Worm (Caenorhabditis elegans) whole organism, young adult: ENCODE measurements around the gene pab-2.

Experiments used
- B0336.3 ChIP-seq: fragments of 200-800 bp; sonication (Bioruptor generic); IDR thresholded peaks from 2 replicates; pipeline ENCODE4 v1.3.6; 2022; ENCODE audit warnings: missing genetic modification characterization, missing compliant biosample characterization
- C06A6.2 ChIP-seq: fragments of 200-800 bp; sonication (Bioruptor generic); conservative IDR thresholded peaks from 2 replicates; pipeline ENCODE4 v1.3.6; 2022; ENCODE audit warnings: missing genetic modification characterization, missing compliant biosample characterization
- atf-7 ChIP-seq: sonication (generic microtip); optimal IDR thresholded peaks from 2 replicates; lab custom pipeline; 2017; ENCODE audit warnings: mild to moderate bottlenecking, missing genetic modification characterization, missing compliant biosample characterization
- attf-3 ChIP-seq: fragments of 200-800 bp; sonication (Bioruptor generic); conservative IDR thresholded peaks from 2 replicates; pipeline ENCODE4 v1.3.6; 2022; ENCODE audit warnings: missing genetic modification reagents, missing genetic modification characterization, missing compliant biosample characterization
- attf-6 ChIP-seq: fragments of 200-800 bp; sonication (Bioruptor generic); IDR thresholded peaks from 2 replicates; pipeline ENCODE4 v1.3.6; 2022; ENCODE audit warnings: missing genetic modification reagents, missing genetic modification characterization, missing compliant biosample characterization
- ceh-91 ChIP-seq: fragments of 200-800 bp; sonication (Bioruptor generic); IDR thresholded peaks from 2 replicates; pipeline ENCODE4 v1.3.6; 2022; ENCODE audit warnings: missing genetic modification reagents, missing genetic modification characterization, missing compliant biosample characterization
- chd-7 ChIP-seq: sonication (generic microtip); optimal IDR thresholded peaks from 2 replicates; lab custom pipeline; 2016; ENCODE audit warnings: mild to moderate bottlenecking, missing genetic modification characterization, moderate library complexity, missing compliant biosample characterization
- ekl-4 ChIP-seq: fragments of 200-800 bp; sonication (Bioruptor generic); IDR thresholded peaks from 2 replicates; pipeline ENCODE4 v1.3.6; 2022; ENCODE audit warnings: missing genetic modification reagents, missing genetic modification characterization, missing compliant biosample characterization
- rec-8 ChIP-seq, 2 experiments: sonication (generic microtip); optimal IDR thresholded peaks; 2 replicates each; lab custom pipeline; 2016; ENCODE audit warnings: mild to moderate bottlenecking in 2 of 2, missing genetic modification characterization in 2 of 2, missing genetic modification reagents in 2 of 2, missing genotype in 2 of 2, missing biosample characterization in 1 of 2, missing compliant biosample characterization in 1 of 2, moderate library complexity in 1 of 2
- unc-62 ChIP-seq: fragments of 150-350 bp; optimal IDR thresholded peaks from 2 replicates; lab custom pipeline; 2014; ENCODE audit warnings: missing biosample characterization, missing genetic modification reagents, missing genetic modification characterization

DNA sequence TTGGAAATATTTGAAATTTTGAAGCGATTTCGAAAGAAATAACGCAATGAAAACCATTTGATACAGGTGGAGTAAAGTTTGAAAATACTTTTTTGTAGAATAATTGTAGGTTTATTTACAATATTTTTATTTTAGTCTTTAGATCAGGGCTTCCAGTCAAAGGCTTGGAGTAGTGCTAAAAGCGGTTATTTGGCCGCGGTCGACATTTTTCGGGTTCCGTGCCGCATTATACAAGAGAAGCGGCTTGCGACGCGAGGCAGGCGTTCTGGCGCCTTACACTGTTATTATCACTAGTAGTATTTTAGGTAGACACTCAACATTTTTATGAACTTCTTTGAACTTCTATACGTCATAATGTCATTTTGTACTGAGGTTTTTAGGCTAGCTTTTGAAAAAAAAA is 20.7 kb downstream of the pab-2 start:
- TF ChIP-seq ceh-91 (GFP tag; lab: Robert Waterston, UW) (no peak), ekl-4 (no peak), atf-7 (tag; lab: Kevin White, UChicago) (no peak), unc-62 (no peak), C06A6.2 (GFP tag; lab: Robert Waterston, UW) (no peak), chd-7 (tag; lab: Kevin White, UChicago) (no peak), rec-8 (tag; optimal IDR thresholded peaks at IDR 0.05; lab: Kevin White, UChicago) (no peak), B0336.3 (GFP tag; lab: Robert Waterston, UW) (no peak), attf-3 (GFP tag; lab: Robert Waterston, UW) (no peak), attf-6 (GFP tag; lab: Robert Waterston, UW) (no peak)
